Fruit fly (Drosophila melanogaster): ENCODE data around the gene AdipoR.

Gene AdipoR

dm6 chr3R:22524344-22525072, 23.1 kb downstream of the AdipoR start:
- peak in 1 of 2 experiments; percentile 92 for TF ChIP-seq Hr78 (GFP tag; optimal IDR thresholded peaks at IDR 0.05)
- no peak for TF ChIP-seq dati (GFP tag; IDR thresholded peaks at IDR 0.05)
- TF ChIP-seq CG10147 (GFP tag; optimal IDR thresholded peaks at IDR 0.05), result peak; percentile 19
- peak; percentile 72 for TF ChIP-seq CG6813 (GFP tag; optimal IDR thresholded peaks at IDR 0.05)
- TF ChIP-seq gce (GFP tag; IDR thresholded peaks at IDR 0.05), result peak; percentile 83; the same call in 2 of the 3 replicates
- peak; percentile 34 for TF ChIP-seq Mad (GFP tag; optimal IDR thresholded peaks at IDR 0.05)
- peak; percentile 59 for TF ChIP-seq run (tag; optimal IDR thresholded peaks at IDR 0.05)
- TF ChIP-seq tin (GFP tag; optimal IDR thresholded peaks at IDR 0.05), result peak; percentile 31
- peak; percentile 25 for TF ChIP-seq Bdp1 (GFP tag; optimal IDR thresholded peaks at IDR 0.05)
- no peak for TF ChIP-seq CG9817 (tag; optimal IDR thresholded peaks at IDR 0.05)
- TF ChIP-seq repo (GFP tag; optimal IDR thresholded peaks at IDR 0.05), result peak; percentile 53
- TF ChIP-seq chinmo (GFP tag; IDR thresholded peaks at IDR 0.05; ENCODE audit: partially characterized antibody), result peak; percentile 75; the same call in 3 of the 4 replicates
- TF ChIP-seq Sox100B (GFP tag; optimal IDR thresholded peaks at IDR 0.05), result peak; percentile 83
- peak; percentile 71 for TF ChIP-seq PHDP (tag; optimal IDR thresholded peaks at IDR 0.05)
- TF ChIP-seq CG4404 (GFP tag; IDR thresholded peaks at IDR 0.05), result no peak
- TF ChIP-seq CG11247 (GFP tag; IDR thresholded peaks at IDR 0.05), result 0 out of 2 replicates have a peak, but pooled peaks have one; percentile 19
- no peak for TF ChIP-seq pzg (GFP tag; optimal IDR thresholded peaks at IDR 0.05)
- peak; percentile 48 for TF ChIP-seq ewg (GFP tag; optimal IDR thresholded peaks at IDR 0.05)
- TF ChIP-seq Stat92E (GFP tag; optimal IDR thresholded peaks at IDR 0.05), result no peak
- TF ChIP-seq gro (GFP tag; optimal IDR thresholded peaks at IDR 0.05), result no peak
- peak; percentile 30; the same call in 1 of the 3 replicates for TF ChIP-seq Dbx (GFP tag; IDR thresholded peaks at IDR 0.05)
- TF ChIP-seq CG10209 (GFP tag; optimal IDR thresholded peaks at IDR 0.05), result peak; percentile 68
- TF ChIP-seq CG3847 (GFP tag; IDR thresholded peaks at IDR 0.05), result 0 out of 2 replicates have a peak, but pooled peaks have one; percentile 4
- TF ChIP-seq CG17186 (GFP tag; optimal IDR thresholded peaks at IDR 0.05), result peak; percentile 0
- peak; percentile 94 for TF ChIP-seq Med (GFP tag)
- TF ChIP-seq CG2120 (GFP tag; optimal IDR thresholded peaks at IDR 0.05), result peak; percentile 45
- no peak for TF ChIP-seq Mrtf (GFP tag; IDR thresholded peaks at IDR 0.05)
- TF ChIP-seq wor (GFP tag; IDR thresholded peaks at IDR 0.05), result no peak
- TF ChIP-seq crc (GFP tag; optimal IDR thresholded peaks at IDR 0.05), result peak; percentile 1
- peak; percentile 64; the same call in 1 of the 2 replicates for TF ChIP-seq CG5953 (GFP tag; IDR thresholded peaks at IDR 0.05)
- TF ChIP-seq CG12219 (GFP tag; optimal IDR thresholded peaks at IDR 0.05), result peak; percentile 64
- peak; percentile 75 for TF ChIP-seq CG1603 (tag; optimal IDR thresholded peaks at IDR 0.05)
- TF ChIP-seq CG18476 (GFP tag; optimal IDR thresholded peaks at IDR 0.05), result peak; percentile 10
- peak; percentile 61; the same call in 1 of the 2 replicates for TF ChIP-seq CG1024 (GFP tag; IDR thresholded peaks at IDR 0.05)
- TF ChIP-seq CG15269 (tag; optimal IDR thresholded peaks at IDR 0.05), result peak; percentile 63
- TF ChIP-seq CG10462 (GFP tag; optimal IDR thresholded peaks at IDR 0.05), result peak; percentile 18
- no peak for TF ChIP-seq peb (GFP tag; IDR thresholded peaks at IDR 0.05)
- peak; percentile 91 for TF ChIP-seq Asciz (GFP tag; optimal IDR thresholded peaks at IDR 0.05)
- TF ChIP-seq CG4328 (GFP tag; optimal IDR thresholded peaks at IDR 0.05), result peak; percentile 64
- TF ChIP-seq eve (GFP tag; optimal IDR thresholded peaks at IDR 0.05), result peak in 1 of 2 experiments; percentile 85
- peak; percentile 33 for TF ChIP-seq CG8924 (tag; optimal IDR thresholded peaks at IDR 0.05)
- TF ChIP-seq CG2889 (GFP tag; IDR thresholded peaks at IDR 0.05), result no peak
- peak; percentile 42 for TF ChIP-seq Spps (tag; optimal IDR thresholded peaks at IDR 0.05)
- peak; percentile 43 for TF ChIP-seq Mes4 (GFP tag; optimal IDR thresholded peaks at IDR 0.05)
- TF ChIP-seq tx (GFP tag; optimal IDR thresholded peaks at IDR 0.05), result no peak
- TF ChIP-seq HLHmδ (GFP tag; optimal IDR thresholded peaks at IDR 0.05), result peak; percentile 75
- peak; percentile 62 for TF ChIP-seq CG18764 (GFP tag; optimal IDR thresholded peaks at IDR 0.05)
- TF ChIP-seq cwo (GFP tag; optimal IDR thresholded peaks at IDR 0.05), result peak; percentile 4
